Worm (Caenorhabditis elegans): ENCODE data around the gene ztf-22.
A peak's percentile ranks its signal among the peaks of the same experiment; 100 is the strongest.
"Not testable (repeated sequence)": the region's sequence is repeated elsewhere in the genome, so short reads cannot be mapped to it uniquely, and the experiment has no call there.

ztf-22 gene

DNA sequence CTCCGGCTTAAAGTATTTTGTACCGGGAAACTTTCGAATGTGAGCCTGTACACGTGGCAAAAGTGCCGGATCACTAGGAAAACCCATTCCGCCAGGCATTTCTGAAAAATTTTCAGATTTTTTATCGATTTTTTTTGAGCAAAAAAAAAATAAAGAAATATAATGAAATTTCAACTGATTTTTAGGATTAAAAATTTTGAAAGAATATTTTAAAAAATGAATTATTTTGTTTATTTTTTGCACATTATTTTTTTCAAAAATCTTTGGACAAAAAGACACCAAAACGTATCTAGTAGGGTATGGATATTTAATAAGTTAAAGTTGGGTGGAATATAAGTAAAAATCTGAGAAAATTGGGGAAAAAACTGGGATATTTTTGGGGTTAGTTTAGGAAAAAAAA, 35.2 kb upstream of the ztf-22 start, which contains the start of gene mac-1:
Gene mac-1, minus strand, starts transcription at position 101 of the 400 bp plus-strand sequence.
- TF ChIP-seq unc-62 (GFP tag; optimal IDR thresholded peaks at IDR 0.05): no peak
- no peak for TF ChIP-seq blmp-1 (tag; optimal IDR thresholded peaks at IDR 0.05; ENCODE audit: insufficient read depth)
- no peak for TF ChIP-seq nhr-129 (tag; optimal IDR thresholded peaks at IDR 0.05)

DNA sequence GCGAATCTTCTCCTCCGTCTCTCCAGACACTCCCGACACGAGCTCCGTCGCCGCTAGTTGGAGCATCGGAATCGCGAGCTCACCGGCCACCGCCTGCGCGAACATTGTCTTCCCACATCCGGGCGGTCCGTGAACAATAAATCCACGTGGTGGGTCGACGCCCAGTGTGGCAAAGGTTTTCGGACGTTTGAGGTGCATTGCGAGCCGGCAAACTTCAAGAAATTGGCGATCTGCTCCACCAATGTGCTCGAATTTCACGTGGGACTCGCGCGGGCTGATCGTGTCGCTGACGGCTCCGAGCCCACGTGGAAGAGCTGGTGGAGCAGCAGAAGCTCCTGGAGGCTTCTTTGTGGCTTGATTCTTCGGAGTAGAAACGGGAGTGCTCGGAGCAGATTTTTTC, 31.0 kb upstream of the ztf-22 start:
- TF ChIP-seq snpc-4 (tag; optimal IDR thresholded peaks at IDR 0.05): no peak
- no peak for TF ChIP-seq R02D3.7 (tag; optimal IDR thresholded peaks at IDR 0.05)
- TF ChIP-seq sma-9 (GFP tag; optimal IDR thresholded peaks at IDR 0.05): no peak
- no peak for TF ChIP-seq sma-9 (tag; optimal IDR thresholded peaks at IDR 0.05)
- no peak for TF ChIP-seq egl-27 (tag; optimal IDR thresholded peaks at IDR 0.05)
- TF ChIP-seq fos-1 (tag; optimal IDR thresholded peaks at IDR 0.05): no peak
- no peak for TF ChIP-seq elt-1 (tag; optimal IDR thresholded peaks at IDR 0.05)
- no peak for TF ChIP-seq F13H6.1 (tag; optimal IDR thresholded peaks at IDR 0.05)
- no peak for TF ChIP-seq nhr-6 (tag; optimal IDR thresholded peaks at IDR 0.05)
- TF ChIP-seq nhr-129 (tag; optimal IDR thresholded peaks at IDR 0.05): no peak
- TF ChIP-seq aly-2 (tag; optimal IDR thresholded peaks at IDR 0.05): no peak
- TF ChIP-seq lsy-2 (tag; optimal IDR thresholded peaks at IDR 0.05): no peak
- no peak for TF ChIP-seq unc-39 (tag; optimal IDR thresholded peaks at IDR 0.05)
- TF ChIP-seq sma-3 (GFP tag; optimal IDR thresholded peaks at IDR 0.05): no peak
- no peak for TF ChIP-seq nhr-23 (tag; optimal IDR thresholded peaks at IDR 0.05)
- TF ChIP-seq gmeb-1 (tag; optimal IDR thresholded peaks at IDR 0.05): no peak
- no peak for TF ChIP-seq mab-5 (tag; optimal IDR thresholded peaks at IDR 0.05)

DNA sequence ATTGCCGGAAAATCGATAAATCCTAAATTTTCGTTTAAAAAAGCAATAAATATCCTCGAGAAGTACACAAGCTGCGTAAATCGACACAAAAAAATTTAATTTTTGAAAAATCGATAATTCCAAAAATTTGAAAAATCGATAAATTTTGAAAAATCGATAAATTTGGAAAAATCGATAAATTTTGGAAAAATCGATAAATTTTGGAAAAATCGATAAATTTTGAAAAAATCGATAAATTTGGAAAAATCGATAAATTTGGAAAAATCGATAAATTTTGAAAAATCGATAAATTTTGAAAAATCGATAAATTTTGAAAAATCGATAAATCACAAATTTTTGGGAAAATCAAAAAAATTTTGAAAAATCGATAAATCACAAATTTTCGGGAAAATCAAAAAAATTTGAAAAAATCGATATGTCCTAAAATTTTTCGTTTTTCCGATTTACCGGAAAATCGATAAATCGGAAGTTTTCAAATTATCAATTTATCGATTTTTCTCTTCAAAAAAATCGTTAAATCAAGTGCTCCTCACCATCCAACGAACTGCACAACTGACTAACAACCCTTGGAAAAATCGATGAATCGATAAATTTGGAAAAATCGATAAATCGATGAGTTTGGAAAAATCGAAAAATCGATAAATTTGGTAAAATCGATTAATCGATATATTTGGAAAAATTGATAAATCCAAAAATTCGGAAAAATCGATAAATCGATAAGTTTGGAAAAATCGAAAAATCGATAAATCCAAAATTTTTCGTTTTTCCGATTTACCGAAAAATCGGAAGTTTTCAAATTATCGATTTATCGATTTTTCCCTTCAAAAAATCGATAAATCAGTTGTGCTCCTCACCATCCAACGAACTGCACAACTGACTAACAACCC, 30.3 kb upstream of the ztf-22 start:
- TF ChIP-seq ama-1 (optimal IDR thresholded peaks at IDR 0.05): no peak
- TF ChIP-seq nhr-11 (tag; optimal IDR thresholded peaks at IDR 0.05): no peak
- TF ChIP-seq lin-13 (GFP tag; optimal IDR thresholded peaks at IDR 0.05): peak; percentile 19
- TF ChIP-seq unc-39 (tag; optimal IDR thresholded peaks at IDR 0.05): no peak
- no peak for TF ChIP-seq sem-4 (tag; optimal IDR thresholded peaks at IDR 0.05)

DNA sequence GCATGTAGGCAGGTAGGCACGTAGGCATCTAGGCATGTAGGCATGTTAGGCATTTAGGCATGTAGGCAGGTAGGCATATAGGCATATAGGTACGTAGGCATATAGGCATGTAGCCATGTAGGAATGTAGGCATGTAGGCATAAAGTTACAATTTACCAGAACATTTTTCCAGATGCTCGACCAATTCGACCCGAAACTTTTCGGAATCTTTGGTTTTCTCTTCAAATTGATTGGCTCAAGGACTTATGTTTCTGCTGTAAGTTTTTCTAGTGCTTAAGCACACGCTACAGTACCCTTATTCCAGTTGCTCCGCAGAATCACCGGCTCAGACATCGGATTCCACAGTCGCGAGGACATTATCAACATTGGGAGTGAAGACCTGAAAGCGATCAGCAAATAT, 24.6 kb upstream of the ztf-22 start:
- no peak for TF ChIP-seq R02D3.7 (tag; optimal IDR thresholded peaks at IDR 0.05)
- TF ChIP-seq egl-27 (tag; optimal IDR thresholded peaks at IDR 0.05): no peak
- TF ChIP-seq nhr-237 (tag; optimal IDR thresholded peaks at IDR 0.05): no peak
- TF ChIP-seq nhr-23 (tag; optimal IDR thresholded peaks at IDR 0.05): no peak
- no peak for TF ChIP-seq sem-4 (tag; optimal IDR thresholded peaks at IDR 0.05)
- no peak for TF ChIP-seq dmd-4 (tag; optimal IDR thresholded peaks at IDR 0.05)
- no peak for TF ChIP-seq crh-2 (tag; optimal IDR thresholded peaks at IDR 0.05)

DNA sequence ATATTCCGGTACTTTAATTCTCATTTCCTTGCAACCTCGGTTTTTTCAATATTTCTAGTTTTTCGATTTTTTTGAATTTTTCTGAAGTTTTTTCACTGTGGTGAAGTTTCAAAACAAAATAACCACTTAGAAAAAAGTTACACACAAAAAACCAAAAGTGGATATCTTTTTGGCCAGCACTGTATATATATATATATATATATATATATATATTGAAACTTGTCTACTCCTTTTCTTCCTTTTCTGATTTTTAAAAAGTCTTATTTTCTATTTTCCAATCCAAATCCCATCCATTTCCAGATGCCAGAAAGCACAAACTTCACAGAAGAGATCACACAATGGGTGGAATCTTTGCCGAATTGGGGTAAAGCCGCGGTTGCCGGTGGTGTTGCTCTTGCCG, 23.4 kb upstream of the ztf-22 start, which contains the start of gene faxc-2:
Gene faxc-2, plus strand, starts transcription at position 301 of the 400 bp plus-strand sequence.
- TF ChIP-seq mdl-1 (tag; optimal IDR thresholded peaks at IDR 0.05); unc-62 (GFP tag; optimal IDR thresholded peaks at IDR 0.05); fos-1 (tag; optimal IDR thresholded peaks at IDR 0.05): not testable (repeated sequence)

DNA sequence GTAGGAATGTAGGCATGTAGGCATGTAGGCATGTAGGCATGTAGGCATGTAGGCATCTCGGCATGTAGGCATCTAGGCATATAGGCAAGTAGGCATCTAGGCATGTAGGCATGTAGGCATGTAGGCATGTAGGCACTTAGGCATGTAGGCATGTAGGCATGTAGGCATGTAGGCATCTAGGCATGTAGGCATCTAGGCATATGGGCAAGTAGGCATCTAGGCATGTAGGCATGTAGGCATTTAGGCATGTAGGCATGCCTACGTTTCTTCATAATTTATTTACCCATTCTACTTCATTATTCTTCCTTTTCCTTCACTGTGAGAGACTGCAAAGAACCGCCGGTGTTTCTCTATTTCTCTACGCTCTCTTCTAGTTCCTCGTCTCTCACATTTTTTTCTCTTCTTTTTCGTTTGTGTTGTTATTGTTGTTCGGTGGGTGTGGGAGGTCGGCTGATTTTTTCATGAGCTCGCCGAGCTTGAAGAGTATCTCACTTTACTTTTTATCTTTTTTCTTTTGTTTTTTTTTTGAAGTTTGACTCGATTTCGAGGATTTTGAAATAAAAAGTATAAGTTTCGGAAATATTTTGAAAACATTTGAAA, 18.8 kb upstream of the ztf-22 start:
- TF ChIP-seq unc-55 (GFP tag; optimal IDR thresholded peaks at IDR 0.05) (peak; percentile 13), nhr-77 (tag; optimal IDR thresholded peaks at IDR 0.05) (no peak), C34F6.9 (tag; optimal IDR thresholded peaks at IDR 0.05) (peak; percentile 16)

Measured in whole organism, L2 larva.